Worm (Caenorhabditis elegans) whole organism, L4 larva: ENCODE measurements around the gene mec-17.

Experiments used
- F37D6.2 ChIP-seq: sonication (generic microtip); optimal IDR thresholded peaks from 2 replicates; lab custom pipeline; 2016; ENCODE audit warnings: mild to moderate bottlenecking, missing genetic modification characterization, missing compliant biosample characterization
- Y48G9A.11 ChIP-seq: fragments of 200-800 bp; sonication (Bioruptor generic); IDR thresholded peaks from 2 replicates; pipeline ENCODE4 v1.3.6; 2022; ENCODE audit warnings: missing genetic modification reagents, missing genetic modification characterization, missing compliant biosample characterization
- Y5F2A.4 ChIP-seq: fragments of 200-800 bp; sonication (Bioruptor generic); optimal IDR thresholded peaks from 2 replicates; lab custom pipeline; 2018; ENCODE audit warnings: mild to moderate bottlenecking, missing genetic modification characterization, missing compliant biosample characterization
- aha-1 ChIP-seq: fragments of 150-350 bp; peaks from one replicate; lab custom pipeline; 2014; ENCODE audit warnings: missing biosample characterization, missing genetic modification characterization
- ceh-62 ChIP-seq: sonication (generic microtip); optimal IDR thresholded peaks from 2 replicates; lab custom pipeline; 2017; ENCODE audit warnings: missing biosample characterization, missing genetic modification characterization
- ces-1 ChIP-seq: fragments of 150-350 bp; sonication (generic microtip); optimal IDR thresholded peaks from 4 replicates; lab custom pipeline; 2014; ENCODE audit warnings: missing biosample characterization, missing genetic modification reagents, missing genetic modification characterization
- ctbp-1 ChIP-seq: fragments of 200-800 bp; sonication (Bioruptor generic); IDR thresholded peaks from 2 replicates; pipeline ENCODE4 v1.3.6; 2022; ENCODE audit warnings: missing genetic modification reagents, missing genetic modification characterization, missing compliant biosample characterization
- daf-8 ChIP-seq: fragments of 200-800 bp; sonication (Bioruptor generic); IDR thresholded peaks from 2 replicates; pipeline ENCODE4 v1.3.6; 2022; ENCODE audit warnings: missing genetic modification characterization, missing compliant biosample characterization
- duxl-1 ChIP-seq: sonication (generic microtip); optimal IDR thresholded peaks from 2 replicates; lab custom pipeline; 2016; ENCODE audit warnings: mild to moderate bottlenecking, missing genetic modification characterization, moderate library complexity, missing compliant biosample characterization; ENCODE audit not compliant: poor library complexity
- egl-43 ChIP-seq: fragments of 200-800 bp; sonication (Bioruptor generic); IDR thresholded peaks from 2 replicates; pipeline ENCODE4 v1.3.6; 2022; ENCODE audit warnings: missing genetic modification reagents, missing genetic modification characterization, missing compliant biosample characterization
- hlh-30 ChIP-seq: sonication (generic microtip); optimal IDR thresholded peaks from 2 replicates; lab custom pipeline; 2017; ENCODE audit warnings: antibody characterized with exemption, mild to moderate bottlenecking, missing genetic modification characterization, missing compliant biosample characterization; ENCODE audit not compliant: insufficient read depth
- lim-7 ChIP-seq: fragments of 200-800 bp; sonication (Bioruptor generic); IDR thresholded peaks from 2 replicates; pipeline ENCODE4 v1.3.6; 2022; ENCODE audit warnings: missing genetic modification characterization, missing compliant biosample characterization
- lin-29 ChIP-seq: fragments of 200-800 bp; sonication (Bioruptor generic); IDR thresholded peaks from 2 replicates; pipeline ENCODE4 v1.3.6; 2022; ENCODE audit warnings: missing genetic modification reagents, missing genetic modification characterization, missing compliant biosample characterization
- mes-2 ChIP-seq: sonication (generic microtip); optimal IDR thresholded peaks from 2 replicates; lab custom pipeline; 2016; ENCODE audit warnings: missing genotype, mild to moderate bottlenecking, missing genetic modification characterization, missing compliant biosample characterization; ENCODE audit not compliant: poor library complexity, severe bottlenecking
- nhr-48 ChIP-seq: sonication (generic microtip); optimal IDR thresholded peaks from 2 replicates; lab custom pipeline; 2016; ENCODE audit warnings: mild to moderate bottlenecking, missing genetic modification characterization, missing compliant biosample characterization
- nhr-6 ChIP-seq: fragments of 150-350 bp; optimal IDR thresholded peaks from 2 replicates; lab custom pipeline; 2014; ENCODE audit warnings: missing biosample characterization, missing genetic modification characterization
- php-3 ChIP-seq: fragments of 200-800 bp; sonication (Bioruptor generic); IDR thresholded peaks from 2 replicates; pipeline ENCODE4 v1.3.6; 2022; ENCODE audit warnings: missing genetic modification reagents, missing genetic modification characterization, missing compliant biosample characterization
- snpc-4 ChIP-seq: fragments of 150-350 bp; optimal IDR thresholded peaks from 2 replicates; lab custom pipeline; 2014; ENCODE audit warnings: missing biosample characterization, missing genetic modification characterization
- zag-1 ChIP-seq: fragments of 150-350 bp; optimal IDR thresholded peaks from 2 replicates; lab custom pipeline; 2014; ENCODE audit warnings: missing biosample characterization, missing genetic modification characterization
- zfp-2 ChIP-seq: sonication (generic microtip); optimal IDR thresholded peaks from 2 replicates; lab custom pipeline; 2016; ENCODE audit warnings: mild to moderate bottlenecking, missing genetic modification characterization, missing compliant biosample characterization

The mec-17 gene

ce11 chrIV:7940919-7941318 is 46.1 kb downstream of the mec-17 start, which contains the start of gene exc-9:
TSS of gene exc-9 (minus strand) at chrIV:7941019.
- TF ChIP-seq egl-43 (GFP tag; lab: Robert Waterston, UW) (no peak), mes-2 (tag; lab: Kevin White, UChicago) (no peak), php-3 (no peak), hlh-30 (tag; lab: Kevin White, UChicago) (no peak), Y48G9A.11 (GFP tag; lab: Robert Waterston, UW) (no peak), snpc-4 (no peak), ctbp-1 (no peak), F37D6.2 (tag; lab: Kevin White, UChicago) (no peak), daf-8 (GFP tag; lab: Robert Waterston, UW) (no peak), zfp-2 (no peak), nhr-6 (tag; lab: Kevin White, UChicago) (no peak), duxl-1 (no peak), zag-1 (no peak), Y5F2A.4 (no peak), aha-1 (tag; lab: Kevin White, UChicago) (no peak), nhr-48 (no peak), ces-1 (GFP tag; lab: Kevin White, UChicago) (no peak), ceh-62 (tag; lab: Kevin White, UChicago) (no peak)

ce11 chrIV:7938834-7939233 is 48.1 kb downstream of the mec-17 start, which contains the start of gene F20D12.7:
TSS of gene F20D12.7 (minus strand) at chrIV:7938934.
- TF ChIP-seq zfp-2: no peak
- TF ChIP-seq lim-7 (GFP tag; lab: Robert Waterston, UW): no peak
- TF ChIP-seq lin-29 (GFP tag; lab: Robert Waterston, UW): no peak
- TF ChIP-seq, all 104 proteins: peak for 0
